Worm (Caenorhabditis elegans): Measurements from ENCODE around the gene cash-1.

DNA sequence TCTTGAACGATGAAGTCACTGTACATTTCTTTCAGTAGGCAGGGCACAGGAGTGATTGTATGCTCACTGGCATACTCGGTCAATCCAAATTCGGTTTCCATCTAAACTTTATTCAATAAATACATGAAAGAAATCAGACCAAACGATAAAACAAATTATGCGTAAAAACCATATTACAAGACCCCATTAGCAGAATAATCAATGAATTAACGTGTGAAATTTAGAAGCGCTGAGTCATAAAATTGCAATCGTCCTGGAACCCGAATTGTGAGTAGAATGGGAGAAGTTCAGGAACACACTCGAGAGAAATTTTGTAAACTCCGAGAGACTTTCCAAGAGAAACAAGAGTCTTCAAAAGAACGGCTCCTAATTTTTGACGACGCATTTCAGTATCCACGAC is 42.6 kb upstream of the cash-1 start, which contains the start of gene B0024.11:
- TF ChIP-seq ama-1 (optimal IDR thresholded peaks at IDR 0.05) (no peak), ceh-13 (GFP tag; optimal IDR thresholded peaks at IDR 0.05) (no peak), ceh-36 (tag; optimal IDR thresholded peaks at IDR 0.05) (no peak), flt-1 (GFP tag; IDR thresholded peaks at IDR 0.05) (no peak), sea-1 (GFP tag; conservative IDR thresholded peaks at IDR 0.05) (no peak), pes-1 (GFP tag; IDR thresholded peaks at IDR 0.05) (no peak), aly-1 (tag; optimal IDR thresholded peaks at IDR 0.05) (no peak)

All from whole organism, early embryonic.